Worm (Caenorhabditis elegans) whole organism, L1 larva: Measurements from ENCODE around the gene C14A11.5.
A peak's percentile ranks its signal among the peaks of the same experiment; 100 is the strongest.

Experiments used
- aly-2 ChIP-seq: fragments of 150-350 bp; optimal IDR thresholded peaks from 2 replicates; lab custom pipeline; 2014; ENCODE audit warnings: missing biosample characterization, missing genetic modification characterization
- blmp-1 ChIP-seq: fragments of 150-350 bp; optimal IDR thresholded peaks from 2 replicates; lab custom pipeline; 2014; ENCODE audit warnings: missing biosample characterization, missing genetic modification characterization
- ceh-63 ChIP-seq: fragments of 200-800 bp; sonication (Bioruptor generic); optimal IDR thresholded peaks from 2 replicates; lab custom pipeline; 2018; ENCODE audit warnings: mild to moderate bottlenecking, missing genetic modification characterization, missing compliant biosample characterization
- ceh-82 ChIP-seq, 3 experiments: fragments of 150-350 bp in 1 of 3; sonication (generic microtip) in 2 of 3; optimal IDR thresholded peaks; 2 replicates each; lab custom pipeline; 2014 to 2017; ENCODE audit warnings: missing biosample characterization in 3 of 3, missing genetic modification characterization in 3 of 3
- ceh-88 ChIP-seq: fragments of 200-800 bp; sonication (Bioruptor generic); IDR thresholded peaks from 2 replicates; pipeline ENCODE4 v1.3.6; 2022; ENCODE audit warnings: missing genetic modification characterization, missing compliant biosample characterization
- dsc-1 ChIP-seq: sonication (generic microtip); optimal IDR thresholded peaks from 2 replicates; lab custom pipeline; 2016; ENCODE audit warnings: mild to moderate bottlenecking, missing genetic modification characterization, missing compliant biosample characterization
- efl-1 ChIP-seq, 4 experiments: fragments of 150-350 bp; optimal IDR thresholded peaks in 3 of 4; peaks in 1 of 4; 1 replicate in 1 of 4; 2 replicates in 3 of 4; lab custom pipeline; 2014; ENCODE audit warnings: missing biosample characterization in 2 of 4, missing genetic modification characterization in 2 of 4, missing genetic modification reagents in 2 of 4
- efl-3 ChIP-seq: fragments of 200-800 bp; sonication (Bioruptor generic); optimal IDR thresholded peaks from 2 replicates; lab custom pipeline; 2018; ENCODE audit warnings: mild to moderate bottlenecking, missing genetic modification characterization, missing compliant biosample characterization
- elt-2 ChIP-seq: sonication (generic microtip); optimal IDR thresholded peaks from 2 replicates; lab custom pipeline; 2016; ENCODE audit warnings: missing genetic modification characterization, mild to moderate bottlenecking, inconsistent platforms, missing compliant biosample characterization, missing genetic modification reagents
- ets-5 ChIP-seq: fragments of 200-800 bp; sonication (Bioruptor generic); IDR thresholded peaks from 2 replicates; pipeline ENCODE4 v1.3.6; 2022; ENCODE audit warnings: missing genetic modification characterization, missing compliant biosample characterization
- hpl-2 ChIP-seq: fragments of 150-350 bp; optimal IDR thresholded peaks from 2 replicates; lab custom pipeline; 2014; ENCODE audit warnings: missing biosample characterization, missing genetic modification reagents, missing genetic modification characterization
- irx-1 ChIP-seq: sonication (generic microtip); optimal IDR thresholded peaks from 2 replicates; lab custom pipeline; 2016; ENCODE audit warnings: missing genetic modification characterization, missing compliant biosample characterization
- lin-13 ChIP-seq: fragments of 150-350 bp; optimal IDR thresholded peaks from 2 replicates; lab custom pipeline; 2014; ENCODE audit warnings: missing biosample characterization, missing genetic modification reagents, missing genetic modification characterization
- lin-14 ChIP-seq: fragments of 200-800 bp; sonication (Bioruptor generic); optimal IDR thresholded peaks from 2 replicates; lab custom pipeline; 2018; ENCODE audit warnings: mild to moderate bottlenecking, missing genetic modification characterization, moderate library complexity, missing compliant biosample characterization
- lin-39 ChIP-seq: fragments of 150-350 bp; optimal IDR thresholded peaks from 2 replicates; lab custom pipeline; 2014; ENCODE audit warnings: missing biosample characterization, missing genetic modification reagents, missing genetic modification characterization
- lir-3 ChIP-seq: sonication (generic microtip); optimal IDR thresholded peaks from 2 replicates; lab custom pipeline; 2016; ENCODE audit warnings: mild to moderate bottlenecking, missing genetic modification characterization, moderate library complexity, missing compliant biosample characterization; ENCODE audit not compliant: poor library complexity
- lsy-2 ChIP-seq, 2 experiments: fragments of 150-350 bp; optimal IDR thresholded peaks; 2 replicates each; lab custom pipeline; 2014; ENCODE audit warnings: missing biosample characterization in 2 of 2, missing genetic modification characterization in 2 of 2
- mdl-1 ChIP-seq, 2 experiments: fragments of 150-350 bp; optimal IDR thresholded peaks; 2 replicates each; lab custom pipeline; 2014 to 2017; ENCODE audit warnings: missing biosample characterization in 2 of 2, missing genetic modification characterization in 2 of 2, inconsistent platforms in 1 of 2
- mef-2 ChIP-seq: fragments of 150-350 bp; optimal IDR thresholded peaks from 2 replicates; lab custom pipeline; 2014; ENCODE audit warnings: missing biosample characterization, missing genetic modification characterization
- nhr-19 ChIP-seq: fragments of 200-800 bp; sonication (Bioruptor generic); conservative IDR thresholded peaks from 2 replicates; pipeline ENCODE4 v1.3.6; 2022; ENCODE audit warnings: missing genetic modification characterization, missing compliant biosample characterization
- nhr-47 ChIP-seq: sonication (generic microtip); optimal IDR thresholded peaks from 2 replicates; lab custom pipeline; 2016; ENCODE audit warnings: mild to moderate bottlenecking, missing genetic modification characterization, moderate library complexity, missing compliant biosample characterization
- nhr-71 ChIP-seq: sonication (generic microtip); optimal IDR thresholded peaks from 2 replicates; lab custom pipeline; 2016; ENCODE audit warnings: mild to moderate bottlenecking, missing genetic modification characterization, moderate library complexity, missing compliant biosample characterization
- nhr-77 ChIP-seq: fragments of 150-350 bp; optimal IDR thresholded peaks from 2 replicates; lab custom pipeline; 2014; ENCODE audit warnings: missing biosample characterization, missing genetic modification characterization
- nhr-85 ChIP-seq: sonication (generic microtip); peaks from one replicate; lab custom pipeline; 2016; ENCODE audit warnings: missing genetic modification characterization, inconsistent platforms, missing compliant biosample characterization
- nhr-90 ChIP-seq: sonication (generic microtip); optimal IDR thresholded peaks from 2 replicates; lab custom pipeline; 2016; ENCODE audit warnings: mild to moderate bottlenecking, missing genetic modification characterization, missing compliant biosample characterization; ENCODE audit not compliant: poor library complexity
- pax-3 ChIP-seq: fragments of 200-800 bp; sonication (Bioruptor generic); optimal IDR thresholded peaks from 2 replicates; lab custom pipeline; 2018; ENCODE audit warnings: mild to moderate bottlenecking, missing genetic modification characterization, moderate library complexity, missing compliant biosample characterization
- rnt-1 ChIP-seq: sonication (generic microtip); optimal IDR thresholded peaks from 2 replicates; lab custom pipeline; 2016; ENCODE audit warnings: mild to moderate bottlenecking, missing genetic modification characterization, moderate library complexity, missing compliant biosample characterization
- skn-1 ChIP-seq: fragments of 150-350 bp; optimal IDR thresholded peaks from 2 replicates; lab custom pipeline; 2014; ENCODE audit warnings: missing biosample characterization, missing genetic modification characterization
- sox-4 ChIP-seq: sonication (generic microtip); optimal IDR thresholded peaks from 2 replicates; lab custom pipeline; 2016; ENCODE audit warnings: missing genetic modification characterization, missing compliant biosample characterization
- unc-30 ChIP-seq: sonication (generic microtip); optimal IDR thresholded peaks from 2 replicates; lab custom pipeline; 2017; ENCODE audit warnings: missing biosample characterization, missing genetic modification characterization
- vab-15 ChIP-seq: sonication (generic microtip); optimal IDR thresholded peaks from 2 replicates; lab custom pipeline; 2017; ENCODE audit warnings: missing genotype, mild to moderate bottlenecking, missing genetic modification characterization, missing compliant biosample characterization
- xbp-1 ChIP-seq: sonication (generic microtip); optimal IDR thresholded peaks from 2 replicates; lab custom pipeline; 2016; ENCODE audit warnings: missing genetic modification characterization, missing compliant biosample characterization
- ztf-4 ChIP-seq: fragments of 150-350 bp; optimal IDR thresholded peaks from 2 replicates; lab custom pipeline; 2014; ENCODE audit warnings: missing biosample characterization, missing genetic modification characterization

The C14A11.5 gene

DNA sequence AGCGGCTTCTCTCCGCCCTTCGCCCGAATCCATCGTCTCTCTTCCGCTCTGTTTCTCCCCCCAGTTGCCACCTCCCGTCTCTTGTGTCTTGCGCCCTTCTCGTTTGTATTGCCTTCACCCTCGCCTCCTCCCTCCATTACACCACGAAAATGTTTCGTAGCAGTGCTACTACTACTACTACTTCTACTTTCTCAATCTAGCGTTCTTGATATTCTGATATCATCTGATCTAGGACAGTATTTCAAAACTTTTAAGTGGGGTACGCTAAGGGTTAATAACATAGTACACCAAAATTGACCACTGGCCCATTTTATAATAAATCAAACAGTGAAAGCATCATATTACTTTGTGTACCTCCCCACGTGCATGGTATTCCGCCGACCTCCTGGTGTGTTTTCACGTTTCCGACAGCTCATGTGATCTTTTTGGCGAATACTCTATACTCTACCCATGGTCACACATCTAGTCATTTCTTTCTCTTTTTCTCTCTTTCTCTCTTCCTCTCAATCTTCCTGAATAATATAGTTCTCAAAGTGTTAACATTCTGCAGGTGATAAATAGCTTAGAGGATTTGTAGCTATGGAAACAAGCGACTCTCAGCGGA, 4.7 kb downstream of the C14A11.5 start, which contains the start of gene C14A11.2 (continued):
- peak; percentile 70 for TF ChIP-seq lin-14 (GFP tag; lab: Kevin White, UChicago)
- peak; percentile 57 for TF ChIP-seq lir-3 (tag; lab: Kevin White, UChicago)
- TF ChIP-seq lsy-2 (tag; optimal IDR thresholded peaks at IDR 0.05; lab: Kevin White, UChicago), result peak; percentile 0 to 39
- TF ChIP-seq nhr-90 (tag; lab: Kevin White, UChicago), result peak; percentile 50
- TF ChIP-seq unc-30, result no peak
- no peak for TF ChIP-seq aly-2
- TF ChIP-seq mef-2 (tag; lab: Kevin White, UChicago), result no peak
- TF ChIP-seq skn-1 (tag; lab: Kevin White, UChicago), result no peak
- TF ChIP-seq rnt-1 (tag; lab: Kevin White, UChicago), result peak; percentile 35
- TF ChIP-seq pax-3 (tag; lab: Kevin White, UChicago), result peak; percentile 1
- no peak for TF ChIP-seq ceh-63 (GFP tag; lab: Kevin White, UChicago)
- TF ChIP-seq lin-39 (tag; lab: Kevin White, UChicago), result no peak
- TF ChIP-seq nhr-77, result no peak
- TF ChIP-seq blmp-1 (tag; lab: Kevin White, UChicago), result peak; percentile 78
- TF ChIP-seq irx-1, result peak; percentile 63
- TF ChIP-seq nhr-19, result peak; percentile 43
- peak; percentile 79 for TF ChIP-seq nhr-71 (tag; lab: Kevin White, UChicago)
- peak in 1 of 3 experiments; percentile 10 for TF ChIP-seq ceh-82 (tag; optimal IDR thresholded peaks at IDR 0.05; lab: Kevin White, UChicago)
- no peak for TF ChIP-seq efl-1 (optimal IDR thresholded peaks at IDR 0.05; lab: Kevin White, UChicago)
- TF ChIP-seq efl-1 (GFP tag; optimal IDR thresholded peaks at IDR 0.05 in 1 of 2; lab: Kevin White, UChicago), result peak in 1 of 2 experiments; percentile 95
- no peak for TF ChIP-seq xbp-1
- TF ChIP-seq mdl-1 (tag; optimal IDR thresholded peaks at IDR 0.05; lab: Kevin White, UChicago), result peak in 1 of 2 experiments; percentile 90
- no peak for TF ChIP-seq ztf-4
- no peak for TF ChIP-seq efl-3 (GFP tag; lab: Kevin White, UChicago)
- no peak for TF ChIP-seq ets-5 (GFP tag; lab: Robert Waterston, UW)
- TF ChIP-seq nhr-47, result peak; percentile 63
- TF ChIP-seq ceh-88 (GFP tag; lab: Robert Waterston, UW), result no peak
- no peak for TF ChIP-seq sox-4 (tag; lab: Kevin White, UChicago)
- TF ChIP-seq lin-13 (GFP tag; lab: Kevin White, UChicago), result no peak
- TF ChIP-seq elt-2 (tag; lab: Kevin White, UChicago), result no peak
- peak; percentile 15 for TF ChIP-seq dsc-1
- TF ChIP-seq vab-15 (tag; lab: Kevin White, UChicago), result peak; percentile 63

DNA sequence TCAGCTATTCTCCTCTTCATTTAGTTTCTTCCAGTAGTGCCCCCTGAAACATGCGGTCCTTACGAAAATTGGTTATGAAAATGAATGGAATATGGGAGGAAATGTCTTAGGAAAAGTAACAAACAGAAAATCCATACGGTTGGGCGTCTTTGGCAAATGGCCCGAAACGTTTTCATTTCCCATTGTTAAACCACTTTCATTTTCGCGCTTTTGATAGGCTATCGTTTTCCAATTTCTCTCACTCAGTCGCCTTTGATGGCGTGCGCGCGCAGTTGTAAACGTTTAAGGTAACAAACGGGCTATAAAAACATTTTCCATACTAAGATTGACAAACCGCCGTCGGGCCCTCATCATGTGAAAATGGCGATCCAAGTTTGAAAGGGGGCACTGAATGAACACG, 12.3 kb downstream of the C14A11.5 start:
- TF ChIP-seq lin-14 (GFP tag; lab: Kevin White, UChicago) (peak; percentile 8), hpl-2 (GFP tag; lab: Kevin White, UChicago) (no peak), blmp-1 (tag; lab: Kevin White, UChicago) (peak; percentile 92)

DNA sequence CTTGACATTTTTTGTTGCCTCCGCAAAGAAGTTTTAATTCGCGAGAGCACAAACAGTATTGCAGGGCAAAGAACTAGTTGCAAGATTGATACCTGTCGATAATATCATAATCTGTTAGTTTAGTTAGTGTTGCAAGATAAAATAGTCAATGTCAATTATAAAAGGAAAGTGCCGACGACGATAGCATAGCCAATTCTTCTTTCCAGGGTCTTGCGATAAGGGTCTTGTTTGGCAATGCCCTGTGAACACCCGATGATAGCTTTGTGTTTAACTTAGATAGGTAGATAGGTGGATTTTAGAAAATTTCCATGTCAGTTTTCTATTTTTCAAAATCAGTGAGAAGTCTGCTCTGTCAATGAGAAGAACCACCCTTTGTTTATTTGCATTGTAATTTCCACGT, 13.0 kb downstream of the C14A11.5 start:
- TF ChIP-seq ets-5 (GFP tag; lab: Robert Waterston, UW) (no peak), nhr-85 (tag; lab: Kevin White, UChicago) (peak; percentile 53)

DNA sequence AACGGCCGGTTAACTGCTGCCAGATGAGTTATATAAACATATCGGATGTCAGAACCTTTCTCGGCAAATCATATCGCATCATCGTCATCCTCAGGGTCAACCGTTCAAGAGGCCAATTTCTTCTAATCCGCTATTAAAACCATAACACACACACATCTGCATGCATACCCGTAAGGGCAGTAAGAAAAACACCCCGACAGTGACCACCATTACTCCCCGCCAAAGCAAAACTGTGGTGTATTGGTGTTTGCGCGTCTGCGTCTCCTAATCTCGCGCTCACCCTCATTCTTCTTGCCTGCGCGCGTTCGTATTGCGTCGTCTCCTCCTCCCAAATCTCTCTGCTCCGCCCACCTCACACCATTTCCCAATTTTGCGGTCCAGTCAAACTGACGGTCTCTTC, 13.8 kb downstream of the C14A11.5 start:
- TF ChIP-seq nhr-85 (tag; lab: Kevin White, UChicago) (peak; percentile 53), efl-1 (optimal IDR thresholded peaks at IDR 0.05; lab: Kevin White, UChicago) (no peak), efl-1 (GFP tag; optimal IDR thresholded peaks at IDR 0.05 in 1 of 2; lab: Kevin White, UChicago) (peak in 1 of 2 experiments; percentile 90), nhr-71 (tag; lab: Kevin White, UChicago) (no peak), lin-14 (GFP tag; lab: Kevin White, UChicago) (peak; percentile 10)
